Fruit fly (Drosophila melanogaster): ENCODE data around the gene CG17129.
A peak's percentile ranks its signal among the peaks of the same experiment; 100 is the strongest.

CG17129 gene

dm6 chr3L:704661-705543 is 24.8 kb upstream of the CG17129 start (continued):
- TF ChIP-seq peb (GFP tag; IDR thresholded peaks at IDR 0.05), result no peak
- no peak for TF ChIP-seq ato (GFP tag; IDR thresholded peaks at IDR 0.05; ENCODE audit: partially characterized antibody)
- TF ChIP-seq exex (tag; optimal IDR thresholded peaks at IDR 0.05), result no peak
- no peak for TF ChIP-seq Kr (GFP tag; optimal IDR thresholded peaks at IDR 0.05)
- TF ChIP-seq CG32772 (GFP tag; IDR thresholded peaks at IDR 0.05), result no peak
- TF ChIP-seq CG33557 (GFP tag; optimal IDR thresholded peaks at IDR 0.05), result no peak
- TF ChIP-seq aop (GFP tag; IDR thresholded peaks at IDR 0.05), result no peak
- no peak for TF ChIP-seq disco-r (GFP tag; optimal IDR thresholded peaks at IDR 0.05)
- no peak for TF ChIP-seq D19A (tag; optimal IDR thresholded peaks at IDR 0.05)
- TF ChIP-seq CG31388 (GFP tag; optimal IDR thresholded peaks at IDR 0.05), result no peak
- no peak for TF ChIP-seq run (tag; optimal IDR thresholded peaks at IDR 0.05)
- no peak for TF ChIP-seq chm (GFP tag; IDR thresholded peaks at IDR 0.05)
- TF ChIP-seq ken (GFP tag; IDR thresholded peaks at IDR 0.05), result no peak
- TF ChIP-seq Oaz (GFP tag; IDR thresholded peaks at IDR 0.05), result no peak
- 0 out of 2 replicates have a peak, but pooled peaks have one; percentile 12 for TF ChIP-seq HLH3B (GFP tag; IDR thresholded peaks at IDR 0.05)
- TF ChIP-seq seq (GFP tag; IDR thresholded peaks at IDR 0.05), result no peak
- no peak for TF ChIP-seq jumu (GFP tag; optimal IDR thresholded peaks at IDR 0.05)
- TF ChIP-seq Meics (GFP tag; optimal IDR thresholded peaks at IDR 0.05), result peak; percentile 26
- peak; percentile 35 for TF ChIP-seq Blimp-1 (GFP tag; optimal IDR thresholded peaks at IDR 0.05)
- no peak for TF ChIP-seq hth (optimal IDR thresholded peaks at IDR 0.05)
- TF ChIP-seq sqz (GFP tag; optimal IDR thresholded peaks at IDR 0.05), result no peak
- no peak for TF ChIP-seq NFAT (GFP tag; IDR thresholded peaks at IDR 0.05)
- TF ChIP-seq org-1 (GFP tag; optimal IDR thresholded peaks at IDR 0.05), result no peak
- peak; percentile 56 for TF ChIP-seq dysf (GFP tag; IDR thresholded peaks at IDR 0.05)
- TF ChIP-seq rib (GFP tag; IDR thresholded peaks at IDR 0.05), result no peak
- no peak for TF ChIP-seq en (GFP tag; optimal IDR thresholded peaks at IDR 0.05)
- no peak for TF ChIP-seq Hand (GFP tag; optimal IDR thresholded peaks at IDR 0.05)
- no peak for TF ChIP-seq B-H2 (GFP tag; optimal IDR thresholded peaks at IDR 0.05)
- no peak for TF ChIP-seq shn (GFP tag; optimal IDR thresholded peaks at IDR 0.05)
- TF ChIP-seq CG10321 (GFP tag; IDR thresholded peaks at IDR 0.05), result no peak
- TF ChIP-seq CG7786 (GFP tag; optimal IDR thresholded peaks at IDR 0.05), result no peak
- TF ChIP-seq psq (GFP tag; optimal IDR thresholded peaks at IDR 0.05), result no peak
- TF ChIP-seq pfk (GFP tag; optimal IDR thresholded peaks at IDR 0.05), result no peak
- TF ChIP-seq HLH4C (GFP tag; IDR thresholded peaks at IDR 0.05; ENCODE audit: partially characterized antibody), result no peak
- TF ChIP-seq CG31441 (GFP tag; IDR thresholded peaks at IDR 0.05), result peak; percentile 45; the same call in 1 of the 2 replicates
- TF ChIP-seq CG18619 (GFP tag; optimal IDR thresholded peaks at IDR 0.05), result no peak
- no peak for TF ChIP-seq crc (GFP tag; optimal IDR thresholded peaks at IDR 0.05)
- TF ChIP-seq CG14860 (GFP tag; IDR thresholded peaks at IDR 0.05; ENCODE audit: partially characterized antibody), result no peak
- TF ChIP-seq Awh (GFP tag; IDR thresholded peaks at IDR 0.05), result no peak
- TF ChIP-seq tx (GFP tag; optimal IDR thresholded peaks at IDR 0.05), result no peak
- no peak for TF ChIP-seq CG12659 (GFP tag; optimal IDR thresholded peaks at IDR 0.05)
- TF ChIP-seq pros (GFP tag; optimal IDR thresholded peaks at IDR 0.05), result no peak
- no peak for TF ChIP-seq yki (optimal IDR thresholded peaks at IDR 0.05)
- TF ChIP-seq kah (GFP tag; optimal IDR thresholded peaks at IDR 0.05), result no peak
- no peak for TF ChIP-seq Aef1 (GFP tag; IDR thresholded peaks at IDR 0.05)
- TF ChIP-seq Bteb2 (GFP tag; optimal IDR thresholded peaks at IDR 0.05), result no peak
- TF ChIP-seq esg (GFP tag; conservative IDR thresholded peaks at IDR 0.05), result 0 out of 2 replicates have a peak, but pooled peaks have one; percentile 43
- TF ChIP-seq tap (tag; optimal IDR thresholded peaks at IDR 0.05), result no peak
- no peak for TF ChIP-seq CG9797 (GFP tag; optimal IDR thresholded peaks at IDR 0.05)
- TF ChIP-seq tgo (GFP tag; IDR thresholded peaks at IDR 0.05), result peak; percentile 50; the same call in 2 of the 3 replicates
- TF ChIP-seq CG1792 (GFP tag; optimal IDR thresholded peaks at IDR 0.05), result no peak
